Worm (Caenorhabditis elegans) whole organism, late embryonic: ENCODE results near the gene ddx-35.

Experiments used
- F13H6.1 ChIP-seq: sonication (generic microtip); optimal IDR thresholded peaks from 2 replicates; lab custom pipeline; 2016; ENCODE audit warnings: missing genetic modification characterization, missing compliant biosample characterization
- ceh-18 ChIP-seq: sonication (generic microtip); optimal IDR thresholded peaks from 2 replicates; lab custom pipeline; 2016; ENCODE audit warnings: missing genetic modification characterization, missing compliant biosample characterization
- ceh-31 ChIP-seq: sonication (generic microtip); optimal IDR thresholded peaks from 2 replicates; lab custom pipeline; 2016; ENCODE audit warnings: missing genetic modification characterization, missing compliant biosample characterization
- ceh-34 ChIP-seq: sonication (generic microtip); optimal IDR thresholded peaks from 2 replicates; lab custom pipeline; 2016; ENCODE audit warnings: mild to moderate bottlenecking, missing genetic modification characterization, missing compliant biosample characterization
- ceh-45 ChIP-seq: fragments of 200-800 bp; sonication (Bioruptor generic); IDR thresholded peaks from 2 replicates; pipeline ENCODE4 v1.3.6; 2022; ENCODE audit warnings: missing genetic modification reagents, missing genetic modification characterization, missing compliant biosample characterization
- ceh-9 ChIP-seq: sonication (generic microtip); optimal IDR thresholded peaks from 2 replicates; lab custom pipeline; 2016; ENCODE audit warnings: mild to moderate bottlenecking, missing genetic modification characterization, inconsistent platforms, missing compliant biosample characterization
- fkh-10 ChIP-seq: fragments of 150-350 bp; optimal IDR thresholded peaks from 2 replicates; lab custom pipeline; 2014; ENCODE audit warnings: missing biosample characterization, missing genetic modification reagents, missing genetic modification characterization
- hlh-30 ChIP-seq: sonication (generic microtip); optimal IDR thresholded peaks from 2 replicates; lab custom pipeline; 2017; ENCODE audit warnings: antibody characterized with exemption, missing genetic modification characterization, missing compliant biosample characterization; ENCODE audit not compliant: insufficient read depth
- nhr-11 ChIP-seq: fragments of 150-350 bp; optimal IDR thresholded peaks from 2 replicates; lab custom pipeline; 2014; ENCODE audit warnings: missing biosample characterization, missing genetic modification characterization
- pha-4 ChIP-seq: fragments of 150-350 bp; optimal IDR thresholded peaks from 2 replicates; lab custom pipeline; 2018; ENCODE audit warnings: missing biosample characterization, missing genetic modification reagents, missing genetic modification characterization
- pqm-1 ChIP-seq: sonication (generic microtip); optimal IDR thresholded peaks from 2 replicates; lab custom pipeline; 2016; ENCODE audit warnings: missing genetic modification characterization, missing compliant biosample characterization
- ttx-3 ChIP-seq: sonication (generic microtip); optimal IDR thresholded peaks from 2 replicates; lab custom pipeline; 2016; ENCODE audit warnings: missing genetic modification reagents, missing genetic modification characterization, missing compliant biosample characterization

ce11 chrIII:1603776-1604175 is 49.5 kb upstream of the ddx-35 start:
- no peak for TF ChIP-seq hlh-30 (tag; lab: Kevin White, UChicago)
- no peak for TF ChIP-seq pqm-1 (tag; lab: Kevin White, UChicago)
- no peak for TF ChIP-seq ceh-9 (tag; lab: Kevin White, UChicago)
- TF ChIP-seq F13H6.1 (tag; lab: Kevin White, UChicago), result no peak
- no peak for TF ChIP-seq ttx-3 (tag; lab: Kevin White, UChicago)
- no peak for TF ChIP-seq ceh-18 (tag; lab: Kevin White, UChicago)
- TF ChIP-seq fkh-10 (GFP tag; lab: Kevin White, UChicago), result no peak
- no peak for TF ChIP-seq nhr-11 (tag; lab: Kevin White, UChicago)
- TF ChIP-seq ceh-45 (GFP tag; lab: Robert Waterston, UW), result no peak
- no peak for TF ChIP-seq ceh-34 (tag; lab: Kevin White, UChicago)
- TF ChIP-seq pha-4 (tag; lab: Kevin White, UChicago), result no peak
- no peak for TF ChIP-seq ceh-31 (tag; lab: Kevin White, UChicago)
